Fruit fly (Drosophila melanogaster): ENCODE data around the gene Tdrd3.

The Tdrd3 gene

dm6 chr3L:14786230-14786850 lies at the start of gene Tdrd3, which contains the start of gene bmm (continued):
- TF ChIP-seq Lhr (GFP tag; optimal IDR thresholded peaks at IDR 0.05) (peak; percentile 67), CG10543 (GFP tag; optimal IDR thresholded peaks at IDR 0.05) (peak; percentile 85), CG13424 (tag; optimal IDR thresholded peaks at IDR 0.05) (peak; percentile 91), Hmr (GFP tag; optimal IDR thresholded peaks at IDR 0.05) (peak; percentile 87), sens-2 (GFP tag; IDR thresholded peaks at IDR 0.05) (0 out of 2 replicates have a peak, but pooled peaks have one; percentile 3), CG7357 (GFP tag; IDR thresholded peaks at IDR 0.05) (0 out of 3 replicates have a peak, but pooled peaks have one; percentile 37), p53 (GFP tag; optimal IDR thresholded peaks at IDR 0.05) (no peak), unc-4 (GFP tag; IDR thresholded peaks at IDR 0.05; ENCODE audit: partially characterized antibody) (peak; percentile 82), mam (GFP tag; optimal IDR thresholded peaks at IDR 0.05) (peak; percentile 84), Optix (GFP tag; IDR thresholded peaks at IDR 0.05) (peak; percentile 64; the same call in 1 of the 3 replicates), zfh2 (GFP tag; optimal IDR thresholded peaks at IDR 0.05) (peak; percentile 88), Hmx (GFP tag; optimal IDR thresholded peaks at IDR 0.05) (no peak), CG17186 (GFP tag; optimal IDR thresholded peaks at IDR 0.05) (no peak), gsb (GFP tag; IDR thresholded peaks at IDR 0.05) (no peak), CG17912 (GFP tag; optimal IDR thresholded peaks at IDR 0.05) (no peak), Dp (GFP tag; optimal IDR thresholded peaks at IDR 0.05) (peak; percentile 9), HmgZ (tag; optimal IDR thresholded peaks at IDR 0.05) (peak; percentile 73), Oli (tag; optimal IDR thresholded peaks at IDR 0.05) (peak; percentile 69), CG2116 (GFP tag; optimal IDR thresholded peaks at IDR 0.05) (peak; percentile 81), abd-A (tag; optimal IDR thresholded peaks at IDR 0.05) (peak; percentile 86), ac (GFP tag; optimal IDR thresholded peaks at IDR 0.05) (no peak), CG32532 (GFP tag; IDR thresholded peaks at IDR 0.05) (peak; percentile 85), chif (GFP tag; optimal IDR thresholded peaks at IDR 0.05) (peak in 1 of 2 experiments; percentile 36), CG6272 (GFP tag; IDR thresholded peaks at IDR 0.05) (peak; percentile 88), Asciz (GFP tag; optimal IDR thresholded peaks at IDR 0.05) (peak; percentile 63), Pdp1 (GFP tag; optimal IDR thresholded peaks at IDR 0.05) (peak; percentile 34 to 38), luna (GFP tag; optimal IDR thresholded peaks at IDR 0.05) (peak; percentile 54), CG9817 (tag; optimal IDR thresholded peaks at IDR 0.05) (peak; percentile 86), CG7271 (tag; optimal IDR thresholded peaks at IDR 0.05) (peak; percentile 46), CG3995 (GFP tag; optimal IDR thresholded peaks at IDR 0.05) (peak; percentile 39), Hr3 (GFP tag; optimal IDR thresholded peaks at IDR 0.05) (peak; percentile 89), Poxn (GFP tag; IDR thresholded peaks at IDR 0.05) (peak; percentile 52; the same call in 1 of the 2 replicates), Mrtf (GFP tag; IDR thresholded peaks at IDR 0.05) (peak; percentile 65; the same call in 2 of the 3 replicates), Deaf1 (tag; optimal IDR thresholded peaks at IDR 0.05) (peak; percentile 54), dan (GFP tag; IDR thresholded peaks at IDR 0.05) (no peak), CG12299 (tag; optimal IDR thresholded peaks at IDR 0.05) (peak; percentile 53), Rx (GFP tag; IDR thresholded peaks at IDR 0.05) (peak; percentile 35; the same call in 1 of the 2 replicates), btn (GFP tag; optimal IDR thresholded peaks at IDR 0.05) (no peak), lab (GFP tag; optimal IDR thresholded peaks at IDR 0.05) (peak; percentile 73), sug (tag; optimal IDR thresholded peaks at IDR 0.05) (peak; percentile 90), CG18011 (GFP tag; optimal IDR thresholded peaks at IDR 0.05) (peak; percentile 34), CG43689 (GFP tag; IDR thresholded peaks at IDR 0.05) (no peak), rib (GFP tag; IDR thresholded peaks at IDR 0.05) (peak; percentile 83), aop (GFP tag; IDR thresholded peaks at IDR 0.05) (no peak), CG16815 (GFP tag; optimal IDR thresholded peaks at IDR 0.05) (peak; percentile 78), Bteb2 (GFP tag; optimal IDR thresholded peaks at IDR 0.05) (peak; percentile 53), Med (GFP tag) (peak; percentile 84), CG10979 (tag; optimal IDR thresholded peaks at IDR 0.05) (peak; percentile 75), CrebB (tag; optimal IDR thresholded peaks at IDR 0.05) (peak; percentile 51)
